Worm (Caenorhabditis elegans) whole organism, L3 larva: ENCODE results near the gene cox-6C.

Experiments used
- fkh-10 ChIP-seq: sonication (generic microtip); optimal IDR thresholded peaks from 2 replicates; lab custom pipeline; 2017; ENCODE audit warnings: missing biosample characterization, missing genetic modification reagents, missing genetic modification characterization
- pqm-1 ChIP-seq: fragments of 150-350 bp; optimal IDR thresholded peaks from 2 replicates; lab custom pipeline; 2017; ENCODE audit warnings: missing biosample characterization, missing genetic modification characterization, inconsistent platforms

DNA sequence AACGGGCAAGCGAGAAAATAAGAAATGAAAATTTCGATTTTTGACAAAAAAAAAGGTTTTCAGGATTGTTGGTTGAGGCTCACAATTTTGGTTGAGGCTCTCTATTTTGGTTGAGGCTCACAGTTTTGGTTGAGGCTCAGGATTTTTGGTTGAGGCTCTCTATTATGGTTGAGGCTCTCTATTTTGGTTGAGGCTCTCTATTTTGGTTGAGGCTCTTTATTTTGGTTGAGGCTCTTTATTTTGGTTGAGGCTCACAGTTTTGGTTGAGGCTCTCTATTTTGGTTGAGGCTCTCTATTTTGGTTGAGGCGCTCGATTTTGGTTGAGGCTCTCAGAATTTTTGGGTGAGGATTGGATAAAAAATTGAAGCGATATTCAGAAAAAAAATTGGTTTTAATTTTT, 6.7 kb upstream of the cox-6C start:
- no peak for TF ChIP-seq fkh-10 (GFP tag; lab: Kevin White, UChicago)
- TF ChIP-seq pqm-1 (tag; lab: Kevin White, UChicago) = no peak
